Worm (Caenorhabditis elegans): ENCODE data around the gene acaa-2.

DNA sequence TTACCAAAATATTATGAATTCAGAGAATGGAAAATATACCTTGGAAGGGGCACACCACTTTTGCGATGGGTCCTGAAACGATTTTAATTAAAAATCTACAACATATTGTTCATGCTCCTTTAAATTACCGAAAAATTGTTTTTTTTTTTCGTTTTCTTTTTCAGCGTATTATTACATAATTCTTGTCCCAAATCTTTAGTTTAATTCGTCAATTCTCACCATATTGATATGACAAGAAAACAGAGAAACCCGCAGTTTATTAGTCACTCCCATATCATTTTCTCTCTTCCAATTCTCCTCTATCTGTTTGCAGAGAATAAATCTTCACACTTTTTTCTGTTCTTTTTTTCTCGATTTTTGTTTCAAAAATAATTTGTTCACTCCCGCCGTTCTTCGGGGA, 50.5 kb downstream of the acaa-2 start, which contains the start of gene F11F1.1:
- TF ChIP-seq zag-1 (tag; optimal IDR thresholded peaks at IDR 0.05) (no peak), ceh-44 (GFP tag; IDR thresholded peaks at IDR 0.05) (no peak), ceh-32 (tag; optimal IDR thresholded peaks at IDR 0.05; ENCODE audit: poor library complexity) (no peak)

Measured in whole organism, L4 larva.